Worm (Caenorhabditis elegans) whole organism, L4 larva: Measurements from ENCODE around the gene F16B12.6.

Experiments
- D1046.2 ChIP-seq: fragments of 200-800 bp; sonication (Bioruptor generic); IDR thresholded peaks from 2 replicates; pipeline ENCODE4 v1.3.6; 2022; ENCODE audit warnings: missing genetic modification characterization, missing compliant biosample characterization
- F10B5.3 ChIP-seq: sonication (generic microtip); optimal IDR thresholded peaks from 2 replicates; lab custom pipeline; 2016; ENCODE audit warnings: mild to moderate bottlenecking, missing genetic modification characterization, missing compliant biosample characterization
- F49E8.2 ChIP-seq: sonication (generic microtip); optimal IDR thresholded peaks from 2 replicates; lab custom pipeline; 2016; ENCODE audit warnings: missing compliant biosample characterization, mild to moderate bottlenecking, missing genetic modification characterization, borderline replicate concordance
- R02D3.7 ChIP-seq: fragments of 150-350 bp; sonication (generic microtip); optimal IDR thresholded peaks from 3 replicates; lab custom pipeline; 2014; ENCODE audit warnings: missing biosample characterization, missing genetic modification characterization
- T20F7.1 ChIP-seq: fragments of 200-800 bp; sonication (Bioruptor generic); optimal IDR thresholded peaks from 2 replicates; lab custom pipeline; 2018; ENCODE audit warnings: mild to moderate bottlenecking, missing genetic modification characterization, missing compliant biosample characterization
- Y105C5A.15 ChIP-seq: fragments of 200-800 bp; sonication (Bioruptor generic); IDR thresholded peaks from 2 replicates; pipeline ENCODE4 v1.3.6; 2022; ENCODE audit warnings: missing genetic modification characterization, missing compliant biosample characterization
- Y75B8A.6 ChIP-seq: fragments of 200-800 bp; sonication (Bioruptor generic); IDR thresholded peaks from 2 replicates; pipeline ENCODE4 v1.3.6; 2022; ENCODE audit warnings: missing genetic modification reagents, missing genetic modification characterization, missing compliant biosample characterization
- ZK337.2 ChIP-seq: fragments of 200-800 bp; sonication (Bioruptor generic); IDR thresholded peaks from 2 replicates; pipeline ENCODE4 v1.3.6; 2022; ENCODE audit warnings: missing genetic modification reagents, missing genetic modification characterization, missing compliant biosample characterization
- arid-1 ChIP-seq: fragments of 200-800 bp; sonication (Bioruptor generic); conservative IDR thresholded peaks from 2 replicates; pipeline ENCODE4 v1.3.6; 2022; ENCODE audit warnings: missing genetic modification reagents, missing genetic modification characterization, missing compliant biosample characterization
- cey-2 ChIP-seq: sonication (generic microtip); optimal IDR thresholded peaks from 3 replicates; lab custom pipeline; 2017; ENCODE audit warnings: missing genetic modification characterization, mild to moderate bottlenecking, missing compliant biosample characterization, antibody characterized with exemption, borderline replicate concordance; ENCODE audit not compliant: insufficient read depth
- daf-19 ChIP-seq: fragments of 200-800 bp; sonication (Bioruptor generic); conservative IDR thresholded peaks from 2 replicates; pipeline ENCODE4 v1.3.6; 2022; ENCODE audit warnings: missing genetic modification characterization, missing compliant biosample characterization
- dmd-6 ChIP-seq: fragments of 200-800 bp; sonication (Bioruptor generic); IDR thresholded peaks from 2 replicates; pipeline ENCODE4 v1.3.6; 2022; ENCODE audit warnings: missing genetic modification reagents, missing genetic modification characterization, missing compliant biosample characterization
- dmd-8 ChIP-seq: fragments of 200-800 bp; sonication (Bioruptor generic); IDR thresholded peaks from 2 replicates; pipeline ENCODE4 v1.3.6; 2022; ENCODE audit warnings: missing genetic modification characterization, missing compliant biosample characterization
- dmd-9 ChIP-seq: fragments of 200-800 bp; sonication (Bioruptor generic); IDR thresholded peaks from 2 replicates; pipeline ENCODE4 v1.3.6; 2022; ENCODE audit warnings: missing genetic modification reagents, missing genetic modification characterization, missing compliant biosample characterization
- dpl-1 ChIP-seq: fragments of 150-350 bp; optimal IDR thresholded peaks from 2 replicates; lab custom pipeline; 2014; ENCODE audit warnings: missing biosample characterization, missing genetic modification reagents, missing genetic modification characterization
- duxl-1 ChIP-seq: sonication (generic microtip); optimal IDR thresholded peaks from 2 replicates; lab custom pipeline; 2016; ENCODE audit warnings: mild to moderate bottlenecking, missing genetic modification characterization, moderate library complexity, missing compliant biosample characterization; ENCODE audit not compliant: poor library complexity
- egl-27 ChIP-seq: sonication (generic microtip); optimal IDR thresholded peaks from 3 replicates; lab custom pipeline; 2017; ENCODE audit warnings: missing biosample characterization, missing genetic modification reagents, missing genetic modification characterization
- egl-43 ChIP-seq: fragments of 200-800 bp; sonication (Bioruptor generic); IDR thresholded peaks from 2 replicates; pipeline ENCODE4 v1.3.6; 2022; ENCODE audit warnings: missing genetic modification reagents, missing genetic modification characterization, missing compliant biosample characterization
- fkh-10 ChIP-seq: fragments of 150-350 bp; optimal IDR thresholded peaks from 2 replicates; lab custom pipeline; 2014; ENCODE audit warnings: missing biosample characterization, missing genetic modification reagents, missing genetic modification characterization
- hmg-1.1 ChIP-seq: fragments of 200-800 bp; sonication (Bioruptor generic); IDR thresholded peaks from 2 replicates; pipeline ENCODE4 v1.3.6; 2022; ENCODE audit warnings: missing genetic modification reagents, missing genetic modification characterization, missing compliant biosample characterization
- lim-7 ChIP-seq: fragments of 200-800 bp; sonication (Bioruptor generic); IDR thresholded peaks from 2 replicates; pipeline ENCODE4 v1.3.6; 2022; ENCODE audit warnings: missing genetic modification characterization, missing compliant biosample characterization
- lin-13 ChIP-seq: fragments of 150-350 bp; optimal IDR thresholded peaks from 2 replicates; lab custom pipeline; 2014; ENCODE audit warnings: missing biosample characterization, missing genetic modification reagents, missing genetic modification characterization
- lin-29 ChIP-seq: fragments of 200-800 bp; sonication (Bioruptor generic); IDR thresholded peaks from 2 replicates; pipeline ENCODE4 v1.3.6; 2022; ENCODE audit warnings: missing genetic modification reagents, missing genetic modification characterization, missing compliant biosample characterization
- lin-39 ChIP-seq: fragments of 150-350 bp; optimal IDR thresholded peaks from 2 replicates; lab custom pipeline; 2014; ENCODE audit warnings: missing biosample characterization, missing genetic modification reagents, missing genetic modification characterization
- madf-5 ChIP-seq, 2 experiments: fragments of 200-800 bp; sonication (Bioruptor generic); IDR thresholded peaks; 2 replicates each; pipeline ENCODE4 v1.3.6; 2022; ENCODE audit warnings: missing compliant biosample characterization in 2 of 2, missing genetic modification characterization in 2 of 2
- madf-9 ChIP-seq: fragments of 200-800 bp; sonication (Bioruptor generic); conservative IDR thresholded peaks from 2 replicates; pipeline ENCODE4 v1.3.6; 2022; ENCODE audit warnings: missing genetic modification reagents, missing genetic modification characterization, missing compliant biosample characterization
- mdl-1 ChIP-seq, 2 experiments: fragments of 150-350 bp in 1 of 2; sonication (generic microtip) in 1 of 2; optimal IDR thresholded peaks; 2 replicates each; lab custom pipeline; 2014 to 2017; ENCODE audit warnings: missing biosample characterization in 2 of 2, missing genetic modification characterization in 2 of 2
- mep-1 ChIP-seq: fragments of 150-350 bp; sonication (generic microtip); optimal IDR thresholded peaks from 3 replicates; lab custom pipeline; 2014; ENCODE audit warnings: missing biosample characterization, missing genetic modification characterization
- nhr-102 ChIP-seq: sonication (generic microtip); optimal IDR thresholded peaks from 2 replicates; lab custom pipeline; 2016; ENCODE audit warnings: mild to moderate bottlenecking, missing genetic modification characterization, moderate library complexity, missing compliant biosample characterization
- nhr-11 ChIP-seq: fragments of 150-350 bp; optimal IDR thresholded peaks from 2 replicates; lab custom pipeline; 2014; ENCODE audit warnings: missing biosample characterization, missing genetic modification characterization
- nhr-25 ChIP-seq: sonication (generic microtip); optimal IDR thresholded peaks from 2 replicates; lab custom pipeline; 2017; ENCODE audit warnings: missing genetic modification characterization, mild to moderate bottlenecking, missing compliant biosample characterization, antibody characterized with exemption, moderate library complexity, borderline replicate concordance; ENCODE audit not compliant: insufficient read depth
- nhr-42 ChIP-seq: fragments of 200-800 bp; sonication (Bioruptor generic); IDR thresholded peaks from 2 replicates; pipeline ENCODE4 v1.3.6; 2022; ENCODE audit warnings: missing genetic modification characterization, missing compliant biosample characterization
- nhr-77 ChIP-seq: fragments of 150-350 bp; optimal IDR thresholded peaks from 2 replicates; lab custom pipeline; 2014; ENCODE audit warnings: missing biosample characterization, missing genetic modification characterization
- php-3 ChIP-seq: fragments of 200-800 bp; sonication (Bioruptor generic); IDR thresholded peaks from 2 replicates; pipeline ENCODE4 v1.3.6; 2022; ENCODE audit warnings: missing genetic modification reagents, missing genetic modification characterization, missing compliant biosample characterization
- rbr-2 ChIP-seq: sonication (generic microtip); optimal IDR thresholded peaks from 2 replicates; lab custom pipeline; 2016; ENCODE audit warnings: missing genotype, missing genetic modification characterization, missing compliant biosample characterization
- saeg-2 ChIP-seq: fragments of 200-800 bp; sonication (Bioruptor generic); IDR thresholded peaks from 2 replicates; pipeline ENCODE4 v1.3.6; 2022; ENCODE audit warnings: missing genetic modification reagents, missing genetic modification characterization, missing compliant biosample characterization
- sdz-12 ChIP-seq: fragments of 200-800 bp; sonication (Bioruptor generic); optimal IDR thresholded peaks from 2 replicates; lab custom pipeline; 2018; ENCODE audit warnings: mild to moderate bottlenecking, missing genetic modification characterization, missing compliant biosample characterization
- set-16 ChIP-seq: fragments of 200-800 bp; sonication (Bioruptor generic); IDR thresholded peaks from 2 replicates; pipeline ENCODE4 v1.3.6; 2022; ENCODE audit warnings: missing genetic modification reagents, missing genetic modification characterization, missing compliant biosample characterization
- spr-1 ChIP-seq: sonication (generic microtip); optimal IDR thresholded peaks from 2 replicates; lab custom pipeline; 2016; ENCODE audit warnings: mild to moderate bottlenecking, missing genetic modification characterization, missing compliant biosample characterization
- unc-130 ChIP-seq: sonication (generic microtip); optimal IDR thresholded peaks from 2 replicates; lab custom pipeline; 2016; ENCODE audit warnings: missing genetic modification reagents, missing genetic modification characterization, missing compliant biosample characterization
- unc-39 ChIP-seq: sonication (generic microtip); optimal IDR thresholded peaks from 2 replicates; lab custom pipeline; 2017; ENCODE audit warnings: missing biosample characterization, missing genetic modification characterization
- unc-62 ChIP-seq, 3 experiments: fragments of 150-350 bp in 1 of 3; sonication (generic microtip); optimal IDR thresholded peaks in 2 of 3; peaks in 1 of 3; 1 replicate in 1 of 3; 2 replicates in 2 of 3; lab custom pipeline; 2014 to 2017; ENCODE audit warnings: missing biosample characterization in 3 of 3, missing genetic modification characterization in 3 of 3, missing genetic modification reagents in 3 of 3, missing genotype in 1 of 3
- vab-7 ChIP-seq: fragments of 200-800 bp; sonication (Bioruptor generic); IDR thresholded peaks from 2 replicates; pipeline ENCODE4 v1.3.6; 2022; ENCODE audit warnings: missing genetic modification reagents, missing genetic modification characterization, missing compliant biosample characterization
- zag-1 ChIP-seq: fragments of 150-350 bp; optimal IDR thresholded peaks from 2 replicates; lab custom pipeline; 2014; ENCODE audit warnings: missing biosample characterization, missing genetic modification characterization
- zfp-2 ChIP-seq: sonication (generic microtip); optimal IDR thresholded peaks from 2 replicates; lab custom pipeline; 2016; ENCODE audit warnings: mild to moderate bottlenecking, missing genetic modification characterization, missing compliant biosample characterization
- zfp-3 ChIP-seq: fragments of 200-800 bp; sonication (Bioruptor generic); conservative IDR thresholded peaks from 2 replicates; pipeline ENCODE4 v1.3.6; 2022; ENCODE audit warnings: missing genetic modification reagents, missing genetic modification characterization, missing compliant biosample characterization
- zip-2 ChIP-seq: fragments of 150-350 bp; optimal IDR thresholded peaks from 2 replicates; lab custom pipeline; 2014; ENCODE audit warnings: missing biosample characterization, missing genetic modification characterization
- ztf-7 ChIP-seq: fragments of 150-350 bp; optimal IDR thresholded peaks from 2 replicates; lab custom pipeline; 2014; ENCODE audit warnings: missing biosample characterization, missing genetic modification characterization

The F16B12.6 gene

DNA sequence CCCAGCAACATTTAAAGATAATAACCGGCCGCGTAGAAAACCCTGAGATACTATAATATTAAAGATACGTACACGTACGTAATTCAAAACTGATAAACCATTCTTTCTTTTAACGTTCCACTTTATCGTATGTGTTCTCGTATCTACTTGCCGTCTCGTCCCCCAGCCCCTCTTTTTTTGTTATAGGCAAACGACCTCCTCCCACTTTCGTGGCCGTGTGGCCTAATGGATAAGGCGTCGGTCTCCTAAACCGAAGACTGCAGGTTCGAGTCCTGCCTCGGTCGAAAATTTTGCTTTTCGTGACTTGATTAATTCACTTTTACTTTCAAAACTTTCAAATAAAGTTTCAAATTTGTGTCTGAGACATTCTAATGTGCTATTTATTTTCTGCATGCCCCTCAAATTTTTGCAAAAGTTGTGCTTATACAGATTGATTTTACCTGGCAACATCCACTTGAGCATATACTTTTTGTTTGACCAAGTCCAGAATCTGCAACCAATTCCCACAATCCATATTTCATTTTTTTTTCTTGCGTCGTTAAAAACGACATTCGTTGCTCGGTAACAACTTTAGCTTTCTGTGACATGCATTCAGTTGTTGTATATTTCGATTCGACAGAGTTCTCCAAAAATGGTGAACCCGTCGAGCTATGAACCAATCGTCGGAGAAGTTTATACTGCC, 13.5 kb downstream of the F16B12.6 start, which contains the start of gene F28H6.7 (continued):
- TF ChIP-seq lim-7 (peak; percentile 84), lin-29 (GFP tag; lab: Robert Waterston, UW) (no peak), egl-27 (no peak), fkh-10 (GFP tag; lab: Kevin White, UChicago) (no peak), nhr-11 (tag; lab: Kevin White, UChicago) (no peak), ZK337.2 (GFP tag; lab: Robert Waterston, UW) (peak; percentile 60), egl-43 (GFP tag; lab: Robert Waterston, UW) (peak; percentile 92), duxl-1 (tag; lab: Kevin White, UChicago) (peak; percentile 27), sdz-12 (GFP tag; lab: Kevin White, UChicago) (peak; percentile 43), F49E8.2 (no peak), zip-2 (tag; lab: Kevin White, UChicago) (no peak), saeg-2 (GFP tag; lab: Robert Waterston, UW) (0 out of 2 replicates have a peak, but pooled peaks have one; percentile 16), lin-39 (tag; lab: Kevin White, UChicago) (no peak), mdl-1 (tag; optimal IDR thresholded peaks at IDR 0.05; lab: Kevin White, UChicago) (no peak), D1046.2 (GFP tag; lab: Robert Waterston, UW) (peak; percentile 75; the same call in 1 of the 2 replicates), T20F7.1 (GFP tag; lab: Kevin White, UChicago) (peak; percentile 18), dmd-6 (peak; percentile 43; the same call in 1 of the 2 replicates), unc-130 (GFP tag; lab: Kevin White, UChicago) (peak; percentile 16), zfp-2 (peak; percentile 9), ztf-7 (tag; lab: Kevin White, UChicago) (peak; percentile 17), Y105C5A.15 (GFP tag; lab: Robert Waterston, UW) (peak; percentile 70; the same call in 1 of the 2 replicates), Y75B8A.6 (GFP tag; lab: Robert Waterston, UW) (0 out of 2 replicates have a peak, but pooled peaks have one; percentile 11), F10B5.3 (tag; lab: Kevin White, UChicago) (no peak), R02D3.7 (tag; lab: Kevin White, UChicago) (no peak), php-3 (peak; percentile 58; the same call in 1 of the 2 replicates), arid-1 (GFP tag; lab: Robert Waterston, UW) (peak; percentile 68), dpl-1 (GFP tag; lab: Kevin White, UChicago) (peak; percentile 32), zag-1 (tag; lab: Kevin White, UChicago) (no peak), rbr-2 (tag; lab: Kevin White, UChicago) (peak; percentile 61), madf-9 (GFP tag; lab: Robert Waterston, UW) (0 out of 2 replicates have a peak, but pooled peaks have one; percentile 22), dmd-9 (GFP tag; lab: Robert Waterston, UW) (peak; percentile 82), unc-39 (no peak), spr-1 (tag; lab: Kevin White, UChicago) (peak; percentile 44), cey-2 (tag; lab: Kevin White, UChicago) (no peak), nhr-25 (no peak), set-16 (GFP tag; lab: Robert Waterston, UW) (no peak; the same call in 1 of the 2 replicates), vab-7 (GFP tag; lab: Robert Waterston, UW) (peak; percentile 81), unc-62 (GFP tag; optimal IDR thresholded peaks at IDR 0.05 in 1 of 2; lab: Kevin White, UChicago) (no peak), unc-62 (tag; optimal IDR thresholded peaks at IDR 0.05; lab: Kevin White, UChicago) (no peak), madf-5 (GFP tag; IDR thresholded peaks at IDR 0.05; lab: Robert Waterston, UW) (peak in 1 of 2 experiments; percentile 30; a peak in 1 of 4 replicates), dmd-8 (peak; percentile 79), nhr-77 (tag; lab: Kevin White, UChicago) (peak; percentile 33), lin-13 (GFP tag; lab: Kevin White, UChicago) (peak; percentile 26), nhr-102 (peak; percentile 43), nhr-42 (no peak), daf-19 (GFP tag; lab: Robert Waterston, UW) (no peak), zfp-3 (GFP tag; lab: Robert Waterston, UW) (0 out of 2 replicates have a peak, but pooled peaks have one; percentile 25), mep-1 (tag; lab: Kevin White, UChicago) (peak; percentile 52), hmg-1.1 (peak; percentile 82)
